Worm (Caenorhabditis elegans): ENCODE data around the gene H02F09.2.
A peak's percentile ranks its signal among the peaks of the same experiment; 100 is the strongest.

H02F09.2 gene

ce11 chrX:1571949-1572348, at the start of gene H02F09.2:
Gene H02F09.2 (plus strand): TSS chrX:1572249.
- TF ChIP-seq med-1 (GFP tag; optimal IDR thresholded peaks at IDR 0.05; ENCODE audit: insufficient read depth) (no peak), ztf-23 (GFP tag; IDR thresholded peaks at IDR 0.05) (no peak), cog-1 (tag; optimal IDR thresholded peaks at IDR 0.05) (no peak), flt-1 (GFP tag; IDR thresholded peaks at IDR 0.05) (no peak), tab-1 (GFP tag; IDR thresholded peaks at IDR 0.05) (no peak), T22C8.4 (GFP tag; IDR thresholded peaks at IDR 0.05) (no peak), klf-2 (GFP tag; conservative IDR thresholded peaks at IDR 0.05) (no peak), ref-1 (GFP tag; conservative IDR thresholded peaks at IDR 0.05) (no peak), ztf-29 (GFP tag; IDR thresholded peaks at IDR 0.05) (no peak)

DNA sequence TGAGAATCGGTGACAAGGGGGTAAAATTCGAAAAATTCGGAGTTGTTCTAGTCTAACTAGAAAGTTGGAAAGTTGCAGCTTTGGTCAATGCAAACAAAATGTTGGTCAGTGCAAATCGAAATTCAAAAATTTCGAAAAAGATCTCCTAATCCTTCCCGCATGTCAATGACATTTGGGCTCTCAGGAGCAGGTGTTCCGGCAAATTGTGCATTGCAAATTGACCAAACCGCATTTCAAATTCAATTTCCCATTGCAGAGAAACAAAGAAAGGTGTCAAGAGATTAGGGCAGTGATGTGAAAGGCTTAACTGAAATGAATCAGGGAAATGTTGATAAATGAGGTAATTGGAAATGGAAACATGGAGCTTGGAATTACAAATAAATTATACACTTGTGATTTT, 48.8 kb upstream of the H02F09.2 start:
- TF ChIP-seq ztf-23 (GFP tag; IDR thresholded peaks at IDR 0.05) = no peak
- no peak for TF ChIP-seq flt-1 (GFP tag; IDR thresholded peaks at IDR 0.05)
- TF ChIP-seq ref-1 (GFP tag; conservative IDR thresholded peaks at IDR 0.05) = no peak
- no peak for TF ChIP-seq ztf-29 (GFP tag; IDR thresholded peaks at IDR 0.05)

DNA sequence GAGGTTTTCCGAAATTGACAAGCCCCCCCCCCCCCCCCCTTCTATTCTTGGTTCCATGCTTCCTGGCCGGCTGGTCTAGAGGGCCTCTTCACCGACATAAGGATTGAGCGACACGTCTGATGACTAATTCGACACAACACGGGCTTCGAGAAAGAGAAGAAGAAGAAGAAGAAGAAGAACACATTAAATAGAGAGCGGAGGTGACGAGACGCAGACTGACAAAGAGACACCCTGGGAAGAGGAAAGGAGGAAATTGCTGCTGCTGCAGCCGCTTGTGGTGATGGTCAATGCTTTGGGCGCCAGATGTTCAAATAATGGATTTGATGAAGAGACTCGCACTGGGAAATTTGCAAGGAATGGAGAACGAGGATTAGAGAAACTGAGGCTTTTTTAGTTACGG, 47.5 kb upstream of the H02F09.2 start:
- TF ChIP-seq tab-1 (GFP tag; IDR thresholded peaks at IDR 0.05) (no peak), klf-2 (GFP tag; conservative IDR thresholded peaks at IDR 0.05) (no peak), flt-1 (GFP tag; IDR thresholded peaks at IDR 0.05) (0 out of 2 replicates have a peak, but pooled peaks have one; percentile 47), ref-1 (GFP tag; conservative IDR thresholded peaks at IDR 0.05) (no peak), ztf-29 (GFP tag; IDR thresholded peaks at IDR 0.05) (no peak), cog-1 (tag; optimal IDR thresholded peaks at IDR 0.05) (peak; percentile 55), med-1 (GFP tag; optimal IDR thresholded peaks at IDR 0.05; ENCODE audit: insufficient read depth) (no peak), T22C8.4 (GFP tag; IDR thresholded peaks at IDR 0.05) (no peak), ztf-23 (GFP tag; IDR thresholded peaks at IDR 0.05) (no peak)

DNA sequence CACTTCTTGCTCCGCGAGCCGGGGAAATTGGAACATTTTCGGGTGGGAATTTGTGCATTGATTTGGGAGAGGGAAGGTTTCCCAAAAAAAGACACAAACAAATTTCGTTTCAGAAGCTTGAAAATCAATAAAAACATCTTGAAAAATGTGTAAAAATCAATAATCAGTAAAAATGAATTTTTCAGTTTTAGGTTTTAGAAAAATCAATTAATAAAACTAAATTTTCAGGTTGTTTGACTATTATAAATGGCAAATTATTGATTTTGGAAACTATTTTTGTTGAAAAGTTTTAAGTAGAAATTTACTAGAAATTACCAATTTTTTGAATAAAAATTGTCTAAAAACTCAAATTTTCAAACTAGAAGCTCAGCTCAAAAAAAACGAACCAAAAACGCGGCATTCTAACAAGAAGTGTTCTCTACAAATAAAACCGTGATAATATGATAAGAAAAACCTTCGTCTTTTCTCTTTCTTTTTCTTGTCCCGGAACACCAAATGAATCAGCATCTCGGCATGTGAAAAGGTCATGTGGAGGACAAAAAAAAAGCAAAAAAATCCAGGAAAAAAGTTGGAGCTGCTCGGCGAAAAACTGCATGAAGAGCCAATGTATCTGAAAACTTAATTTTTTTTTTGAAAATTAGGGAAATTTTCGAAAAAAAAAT, 46.4 kb upstream of the H02F09.2 start:
- TF ChIP-seq tab-1 (GFP tag; IDR thresholded peaks at IDR 0.05) = no peak
- no peak for TF ChIP-seq cog-1 (tag; optimal IDR thresholded peaks at IDR 0.05)
- TF ChIP-seq klf-2 (GFP tag; conservative IDR thresholded peaks at IDR 0.05) = no peak
- TF ChIP-seq T22C8.4 (GFP tag; IDR thresholded peaks at IDR 0.05) = 0 out of 2 replicates have a peak, but pooled peaks have one; percentile 32
- no peak for TF ChIP-seq ztf-23 (GFP tag; IDR thresholded peaks at IDR 0.05)
- TF ChIP-seq ztf-29 (GFP tag; IDR thresholded peaks at IDR 0.05) = no peak
- no peak for TF ChIP-seq flt-1 (GFP tag; IDR thresholded peaks at IDR 0.05)

- TF ChIP-seq cog-1 (tag; optimal IDR thresholded peaks at IDR 0.05) = no peak
- no peak for TF ChIP-seq med-1 (GFP tag; optimal IDR thresholded peaks at IDR 0.05; ENCODE audit: insufficient read depth)
- TF ChIP-seq ztf-23 (GFP tag; IDR thresholded peaks at IDR 0.05) = no peak
- TF ChIP-seq ztf-29 (GFP tag; IDR thresholded peaks at IDR 0.05) = no peak
- no peak for TF ChIP-seq tab-1 (GFP tag; IDR thresholded peaks at IDR 0.05)
- no peak for TF ChIP-seq ref-1 (GFP tag; conservative IDR thresholded peaks at IDR 0.05)
- TF ChIP-seq flt-1 (GFP tag; IDR thresholded peaks at IDR 0.05) = no peak
- TF ChIP-seq klf-2 (GFP tag; conservative IDR thresholded peaks at IDR 0.05) = no peak
- no peak for TF ChIP-seq T22C8.4 (GFP tag; IDR thresholded peaks at IDR 0.05)
Observed at ce11 chrX:1527338-1527737, 44.7 kb upstream of the H02F09.2 start.

- TF ChIP-seq ref-1 (GFP tag; conservative IDR thresholded peaks at IDR 0.05) (no peak), klf-2 (GFP tag; conservative IDR thresholded peaks at IDR 0.05) (no peak), T22C8.4 (GFP tag; IDR thresholded peaks at IDR 0.05) (no peak), tab-1 (GFP tag; IDR thresholded peaks at IDR 0.05) (no peak), flt-1 (GFP tag; IDR thresholded peaks at IDR 0.05) (no peak), cog-1 (tag; optimal IDR thresholded peaks at IDR 0.05) (no peak), ztf-29 (GFP tag; IDR thresholded peaks at IDR 0.05) (no peak), ztf-23 (GFP tag; IDR thresholded peaks at IDR 0.05) (no peak), med-1 (GFP tag; optimal IDR thresholded peaks at IDR 0.05; ENCODE audit: insufficient read depth) (no peak)
Observed at ce11 chrX:1528107-1528506, 43.9 kb upstream of the H02F09.2 start.

ce11 chrX:1529013-1529412, 43.0 kb upstream of the H02F09.2 start:
- TF ChIP-seq ztf-29 (GFP tag; IDR thresholded peaks at IDR 0.05) = no peak
- no peak for TF ChIP-seq tab-1 (GFP tag; IDR thresholded peaks at IDR 0.05)
- no peak for TF ChIP-seq klf-2 (GFP tag; conservative IDR thresholded peaks at IDR 0.05)
- no peak for TF ChIP-seq med-1 (GFP tag; optimal IDR thresholded peaks at IDR 0.05; ENCODE audit: insufficient read depth)
- no peak for TF ChIP-seq T22C8.4 (GFP tag; IDR thresholded peaks at IDR 0.05)
- TF ChIP-seq ztf-23 (GFP tag; IDR thresholded peaks at IDR 0.05) = no peak
- TF ChIP-seq flt-1 (GFP tag; IDR thresholded peaks at IDR 0.05) = no peak
- no peak for TF ChIP-seq ref-1 (GFP tag; conservative IDR thresholded peaks at IDR 0.05)
- TF ChIP-seq cog-1 (tag; optimal IDR thresholded peaks at IDR 0.05) = no peak

- TF ChIP-seq flt-1 (GFP tag; IDR thresholded peaks at IDR 0.05) (no peak), cog-1 (tag; optimal IDR thresholded peaks at IDR 0.05) (no peak), ztf-29 (GFP tag; IDR thresholded peaks at IDR 0.05) (no peak)
Observed at ce11 chrX:1535261-1535660, 36.8 kb upstream of the H02F09.2 start, which contains the start of gene K06A9.3. Gene K06A9.3 (minus strand): TSS chrX:1535361.

DNA sequence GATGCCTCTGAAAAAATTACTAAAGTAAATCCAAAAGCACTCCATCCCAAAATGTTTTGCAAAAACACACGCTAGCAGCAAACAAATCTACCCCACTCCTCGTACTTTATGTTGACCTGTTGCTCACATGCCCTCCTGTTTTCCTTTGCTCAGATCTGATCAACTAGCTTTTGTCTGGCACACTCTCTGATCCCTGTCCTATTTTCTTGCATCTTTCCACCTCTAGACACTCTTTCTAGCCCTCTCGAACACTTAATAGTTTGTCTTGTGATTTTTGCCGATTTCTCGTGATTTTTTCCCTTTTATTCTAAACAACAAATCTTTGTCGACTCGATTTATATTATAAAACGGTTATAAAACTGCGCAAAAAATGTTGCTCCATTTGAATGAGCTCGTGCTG, 35.9 kb upstream of the H02F09.2 start, which contains the start of gene K06A9.2:
K06A9.2 (plus strand) TSS at position 229 of the 400 bp plus-strand sequence.
- no peak for TF ChIP-seq med-1 (GFP tag; optimal IDR thresholded peaks at IDR 0.05; ENCODE audit: insufficient read depth)
- TF ChIP-seq tab-1 (GFP tag; IDR thresholded peaks at IDR 0.05) = no peak
- no peak for TF ChIP-seq klf-2 (GFP tag; conservative IDR thresholded peaks at IDR 0.05)
- TF ChIP-seq ref-1 (GFP tag; conservative IDR thresholded peaks at IDR 0.05) = no peak
- no peak for TF ChIP-seq ztf-23 (GFP tag; IDR thresholded peaks at IDR 0.05)
- TF ChIP-seq cog-1 (tag; optimal IDR thresholded peaks at IDR 0.05) = no peak
- no peak for TF ChIP-seq ztf-29 (GFP tag; IDR thresholded peaks at IDR 0.05)
- no peak for TF ChIP-seq flt-1 (GFP tag; IDR thresholded peaks at IDR 0.05)
- no peak for TF ChIP-seq T22C8.4 (GFP tag; IDR thresholded peaks at IDR 0.05)

- TF ChIP-seq cog-1 (tag; optimal IDR thresholded peaks at IDR 0.05) (no peak), med-1 (GFP tag; optimal IDR thresholded peaks at IDR 0.05; ENCODE audit: insufficient read depth) (no peak), ref-1 (GFP tag; conservative IDR thresholded peaks at IDR 0.05) (no peak), klf-2 (GFP tag; conservative IDR thresholded peaks at IDR 0.05) (no peak), flt-1 (GFP tag; IDR thresholded peaks at IDR 0.05) (no peak), ztf-23 (GFP tag; IDR thresholded peaks at IDR 0.05) (no peak)
Observed at ce11 chrX:1538830-1539229, 33.2 kb upstream of the H02F09.2 start.
